Fruit fly (Drosophila melanogaster) whole organism, embryonic: ENCODE data around the gene CG1998.
A peak's percentile ranks its signal among the peaks of the same experiment; 100 is the strongest.

Source experiments
- ATbp ChIP-seq: fragments of 200-800 bp; sonication (Bioruptor generic); optimal IDR thresholded peaks from 2 replicates; lab custom pipeline; 2017; ENCODE audit warnings: missing biosample characterization, mild to moderate bottlenecking, missing genetic modification characterization, missing genetic modification reagents
- Ada2b ChIP-seq: fragments of 200-800 bp; sonication (Bioruptor generic); IDR thresholded peaks from 2 replicates; pipeline ENCODE4 v1.3.6; 2022; ENCODE audit warnings: missing biosample characterization, missing genetic modification characterization
- Awh ChIP-seq: fragments of 200-800 bp; sonication (Bioruptor generic); IDR thresholded peaks from 2 replicates; pipeline ENCODE4, ENCODE4 v1.3.6; 2022; ENCODE audit warnings: missing biosample characterization, missing genetic modification characterization
- Bdp1 ChIP-seq: fragments of 200-800 bp; sonication (Bioruptor generic); optimal IDR thresholded peaks from 3 replicates; lab custom pipeline; 2016; ENCODE audit warnings: missing biosample characterization, missing genetic modification characterization
- CG10654 ChIP-seq: fragments of 200-800 bp; sonication (Bioruptor generic); optimal IDR thresholded peaks from 2 replicates; lab custom pipeline; 2016; ENCODE audit warnings: missing biosample characterization, missing genetic modification characterization
- CG12071 ChIP-seq: fragments of 200-800 bp; sonication (Bioruptor generic); optimal IDR thresholded peaks from 3 replicates; lab custom pipeline; 2018; ENCODE audit warnings: missing biosample characterization, mild to moderate bottlenecking, missing genetic modification characterization
- CG13894 ChIP-seq: fragments of 200-800 bp; sonication (Bioruptor generic); optimal IDR thresholded peaks from 3 replicates; lab custom pipeline; 2018; ENCODE audit warnings: missing biosample characterization, mild to moderate bottlenecking, missing genetic modification characterization, moderate library complexity
- CG15269 ChIP-seq: fragments of 200-800 bp; sonication (Bioruptor generic); optimal IDR thresholded peaks from 2 replicates; lab custom pipeline; 2018; ENCODE audit warnings: missing biosample characterization, mild to moderate bottlenecking, missing genetic modification characterization, moderate library complexity
- CG1529 ChIP-seq: fragments of 200-800 bp; sonication (Bioruptor generic); optimal IDR thresholded peaks from 3 replicates; lab custom pipeline; 2018; ENCODE audit warnings: missing biosample characterization, missing genetic modification characterization
- CG15479 ChIP-seq: fragments of 200-800 bp; sonication (Bioruptor generic); optimal IDR thresholded peaks from 3 replicates; lab custom pipeline; 2019; ENCODE audit warnings: missing biosample characterization, mild to moderate bottlenecking, missing genetic modification characterization, moderate library complexity
- CG15514 ChIP-seq: fragments of 200-800 bp; sonication (Bioruptor generic); optimal IDR thresholded peaks from 3 replicates; lab custom pipeline; 2017; ENCODE audit warnings: missing biosample characterization, missing genetic modification characterization, mild to moderate bottlenecking, moderate library complexity, missing genetic modification reagents
- CG16813 ChIP-seq: fragments of 200-800 bp; sonication (Bioruptor generic); IDR thresholded peaks from 3 replicates; pipeline ENCODE4 v1.3.6; 2022; ENCODE audit warnings: missing biosample characterization, missing genetic modification characterization; ENCODE audit not compliant: partially characterized antibody
- CG17186 ChIP-seq: fragments of 200-800 bp; sonication (Bioruptor generic); optimal IDR thresholded peaks from 3 replicates; lab custom pipeline; 2017; ENCODE audit warnings: missing biosample characterization, missing genetic modification reagents, missing genetic modification characterization
- CG17829 ChIP-seq: fragments of 200-800 bp; optimal IDR thresholded peaks from 2 replicates; lab custom pipeline; 2019; ENCODE audit warnings: missing biosample characterization, mild to moderate bottlenecking, missing genetic modification characterization, moderate library complexity
- CG18599 ChIP-seq: fragments of 200-800 bp; sonication (Bioruptor generic); optimal IDR thresholded peaks from 3 replicates; lab custom pipeline; 2017; ENCODE audit warnings: missing biosample characterization, missing genetic modification characterization, mild to moderate bottlenecking, moderate library complexity, missing genetic modification reagents
- CG2116 ChIP-seq: fragments of 200-800 bp; sonication (Bioruptor generic); optimal IDR thresholded peaks from 3 replicates; lab custom pipeline; 2018; ENCODE audit warnings: missing biosample characterization, mild to moderate bottlenecking, missing genetic modification characterization
- CG31224 ChIP-seq: fragments of 200-800 bp; sonication (Bioruptor generic); IDR thresholded peaks from 2 replicates; pipeline ENCODE4 v1.3.6; 2022; ENCODE audit warnings: missing biosample characterization, missing genetic modification characterization
- CG32772 ChIP-seq: fragments of 200-800 bp; sonication (Bioruptor generic); IDR thresholded peaks from 2 replicates; pipeline ENCODE4 v1.3.6; 2022; ENCODE audit warnings: missing biosample characterization, missing genetic modification characterization
- CG4404 ChIP-seq: fragments of 200-800 bp; sonication (Bioruptor generic); IDR thresholded peaks from 2 replicates; pipeline ENCODE4 v1.3.6; 2022; ENCODE audit warnings: missing biosample characterization, missing genetic modification characterization
- CG6654 ChIP-seq: fragments of 200-800 bp; sonication (Bioruptor generic); optimal IDR thresholded peaks from 2 replicates; lab custom pipeline; 2017; ENCODE audit warnings: missing biosample characterization, mild to moderate bottlenecking, missing genetic modification characterization
- CG6791 ChIP-seq: fragments of 200-800 bp; sonication (Bioruptor generic); IDR thresholded peaks from 3 replicates; pipeline ENCODE4 v1.3.6; 2022; ENCODE audit warnings: missing biosample characterization, missing genetic modification characterization; ENCODE audit not compliant: partially characterized antibody
- CG7357 ChIP-seq: fragments of 200-800 bp; sonication (Bioruptor generic); IDR thresholded peaks from 3 replicates; pipeline ENCODE4 v1.3.6; 2022; ENCODE audit warnings: missing biosample characterization, missing genetic modification characterization
- CG7372 ChIP-seq: fragments of 200-800 bp; sonication (Bioruptor generic); IDR thresholded peaks from 2 replicates; pipeline ENCODE4 v1.3.6; 2022; ENCODE audit warnings: missing biosample characterization, missing genetic modification characterization
- CG9797 ChIP-seq: fragments of 200-800 bp; sonication (Bioruptor generic); optimal IDR thresholded peaks from 3 replicates; lab custom pipeline; 2018; ENCODE audit warnings: missing biosample characterization, mild to moderate bottlenecking, missing genetic modification characterization
- CG9932 ChIP-seq: fragments of 200-800 bp; sonication (Bioruptor generic); IDR thresholded peaks from 2 replicates; pipeline ENCODE4 v1.3.6; 2022; ENCODE audit warnings: missing biosample characterization, missing genetic modification characterization
- Dbx ChIP-seq: fragments of 200-800 bp; sonication (Bioruptor generic); IDR thresholded peaks from 3 replicates; pipeline ENCODE4 v1.3.6; 2022; ENCODE audit warnings: missing biosample characterization, missing genetic modification characterization
- Dfd ChIP-seq, 2 experiments: fragments of >200 bp; optimal IDR thresholded peaks; 2 replicates each; lab custom pipeline; 2017; ENCODE audit warnings: missing biosample characterization in 2 of 2, missing genetic modification characterization in 2 of 2
- ERR ChIP-seq: fragments of 200-800 bp; sonication (Bioruptor generic); optimal IDR thresholded peaks from 2 replicates; lab custom pipeline; 2016; ENCODE audit warnings: missing biosample characterization, missing genetic modification characterization
- Fer1 ChIP-seq: fragments of 200-800 bp; sonication (Bioruptor generic); optimal IDR thresholded peaks from 2 replicates; lab custom pipeline; 2017; ENCODE audit warnings: missing biosample characterization, mild to moderate bottlenecking, missing genetic modification characterization
- Fer2 ChIP-seq: fragments of 200-800 bp; sonication (Bioruptor generic); optimal IDR thresholded peaks from 2 replicates; lab custom pipeline; 2018; ENCODE audit warnings: missing biosample characterization, mild to moderate bottlenecking, missing genetic modification characterization, moderate library complexity
- Fer3 ChIP-seq: fragments of 200-800 bp; sonication (Bioruptor generic); optimal IDR thresholded peaks from 2 replicates; lab custom pipeline; 2018; ENCODE audit warnings: missing biosample characterization, mild to moderate bottlenecking, missing genetic modification characterization, moderate library complexity
- PHDP ChIP-seq: fragments of 200-800 bp; sonication (Bioruptor generic); optimal IDR thresholded peaks from 3 replicates; lab custom pipeline; 2018; ENCODE audit warnings: missing biosample characterization, mild to moderate bottlenecking, missing genetic modification characterization, moderate library complexity
- Taf1 ChIP-seq: fragments of 200-800 bp; sonication (Bioruptor generic); IDR thresholded peaks from 2 replicates; pipeline ENCODE4 v1.3.6; 2022; ENCODE audit warnings: missing biosample characterization, missing genetic modification characterization
- Xrp1 ChIP-seq: fragments of 200-800 bp; sonication (Bioruptor generic); IDR thresholded peaks from 2 replicates; pipeline ENCODE4 v1.3.6; 2022; ENCODE audit warnings: missing biosample characterization, missing genetic modification characterization
- amos ChIP-seq: fragments of 200-800 bp; sonication (Bioruptor generic); IDR thresholded peaks from 2 replicates; pipeline ENCODE4 v1.3.6; 2022; ENCODE audit warnings: missing biosample characterization, missing genetic modification characterization; ENCODE audit not compliant: partially characterized antibody
- cg ChIP-seq: fragments of 200-800 bp; sonication (Bioruptor generic); optimal IDR thresholded peaks from 3 replicates; lab custom pipeline; 2019; ENCODE audit warnings: missing biosample characterization, mild to moderate bottlenecking, missing genetic modification characterization, moderate library complexity
- corto ChIP-seq: fragments of 200-800 bp; sonication (Bioruptor generic); optimal IDR thresholded peaks from 2 replicates; lab custom pipeline; 2016; ENCODE audit warnings: missing biosample characterization, mild to moderate bottlenecking, missing genetic modification characterization, moderate library complexity
- cwo ChIP-seq: fragments of 200-800 bp; sonication (Bioruptor generic); optimal IDR thresholded peaks from 3 replicates; lab custom pipeline; 2017; ENCODE audit warnings: missing biosample characterization, missing genetic modification characterization, mild to moderate bottlenecking, moderate library complexity, missing genetic modification reagents
- dmrt99B ChIP-seq: fragments of 200-800 bp; sonication (Bioruptor generic); optimal IDR thresholded peaks from 2 replicates; lab custom pipeline; 2018; ENCODE audit warnings: missing biosample characterization, mild to moderate bottlenecking, missing genetic modification characterization, moderate library complexity
- dpn ChIP-seq, 2 experiments: fragments of 200-800 bp; sonication (Bioruptor generic); optimal IDR thresholded peaks; 3 replicates each; lab custom pipeline; 2016; ENCODE audit warnings: missing biosample characterization in 2 of 2, missing genetic modification characterization in 2 of 2
- en ChIP-seq: fragments of 200-800 bp; sonication (Bioruptor generic); optimal IDR thresholded peaks from 2 replicates; lab custom pipeline; 2016; ENCODE audit warnings: missing biosample characterization, missing genetic modification characterization
- her ChIP-seq: fragments of 200-800 bp; sonication (Bioruptor generic); optimal IDR thresholded peaks from 2 replicates; lab custom pipeline; 2016; ENCODE audit warnings: missing biosample characterization, missing genetic modification characterization
- jumu ChIP-seq: fragments of 200-800 bp; sonication (Bioruptor generic); optimal IDR thresholded peaks from 3 replicates; lab custom pipeline; 2016; ENCODE audit warnings: missing biosample characterization, missing genetic modification characterization
- pnt ChIP-seq: fragments of 200-800 bp; sonication (Bioruptor generic); optimal IDR thresholded peaks from 3 replicates; lab custom pipeline; 2016; ENCODE audit warnings: missing biosample characterization, missing genetic modification characterization
- rib ChIP-seq: fragments of 200-800 bp; sonication (Bioruptor generic); IDR thresholded peaks from 2 replicates; pipeline ENCODE4 v1.3.6; 2022; ENCODE audit warnings: missing biosample characterization, missing genetic modification characterization
- sd ChIP-seq: fragments of 200-800 bp; sonication (Bioruptor generic); optimal IDR thresholded peaks from 3 replicates; lab custom pipeline; 2018; ENCODE audit warnings: missing biosample characterization, mild to moderate bottlenecking, missing genetic modification characterization, moderate library complexity
- sens ChIP-seq: fragments of 200-800 bp; sonication (Bioruptor generic); peaks from one replicate; lab custom pipeline; 2016; ENCODE audit warnings: missing biosample characterization, missing genetic modification characterization
- tin ChIP-seq: fragments of 200-800 bp; sonication (Bioruptor generic); optimal IDR thresholded peaks from 3 replicates; lab custom pipeline; 2016; ENCODE audit warnings: missing biosample characterization, missing genetic modification characterization
- toy ChIP-seq: fragments of 200-800 bp; sonication (Bioruptor generic); IDR thresholded peaks from 2 replicates; pipeline ENCODE4 v1.3.6; 2022; ENCODE audit warnings: missing biosample characterization, missing genetic modification characterization
- usp ChIP-seq: fragments of >200 bp; optimal IDR thresholded peaks from 2 replicates; lab custom pipeline; 2017; ENCODE audit warnings: missing biosample characterization, missing genetic modification characterization
- wdn ChIP-seq: fragments of 200-800 bp; sonication (Bioruptor generic); IDR thresholded peaks from 2 replicates; pipeline ENCODE4 v1.3.6; 2022; ENCODE audit warnings: missing biosample characterization, missing genetic modification characterization

Gene CG1998

dm6 chrX:13368149-13368548 is 44.7 kb downstream of the CG1998 start, which contains the start of gene dmrt11E (continued):
- TF ChIP-seq dpn (GFP tag; optimal IDR thresholded peaks at IDR 0.05; lab: Kevin White, UChicago) (peak in 1 of 2 experiments; percentile 55), CG4404 (GFP tag; lab: Robert Waterston, UW) (peak; percentile 62), pnt (no peak), Xrp1 (GFP tag; lab: Robert Waterston, UW) (peak; percentile 87), CG7372 (peak; percentile 23; the same call in 1 of the 2 replicates), Dbx (GFP tag; lab: Robert Waterston, UW) (no peak), jumu (no peak), CG16813 (GFP tag; lab: Robert Waterston, UW) (no peak), toy (no peak), usp (GFP tag; lab: Kevin White, UChicago) (no peak), cg (no peak), corto (GFP tag; lab: Kevin White, UChicago) (no peak), CG6791 (GFP tag; lab: Robert Waterston, UW) (no peak), cwo (no peak), CG9797 (no peak), CG32772 (GFP tag; lab: Robert Waterston, UW) (peak; percentile 58; the same call in 1 of the 2 replicates), CG9932 (GFP tag; lab: Robert Waterston, UW) (no peak), CG10654 (GFP tag; lab: Kevin White, UChicago) (peak; percentile 45), wdn (no peak), rib (GFP tag; lab: Robert Waterston, UW) (no peak), dmrt99B (peak; percentile 78), Fer2 (tag; lab: Kevin White, UChicago) (no peak), Fer3 (tag; lab: Kevin White, UChicago) (peak; percentile 36), CG31224 (no peak), Dfd (GFP tag; optimal IDR thresholded peaks at IDR 0.05; lab: Kevin White, UChicago) (no peak), sd (tag; lab: Kevin White, UChicago) (no peak), sens (peak; percentile 79), CG7357 (GFP tag; lab: Robert Waterston, UW) (peak; percentile 41; the same call in 1 of the 3 replicates), Fer1 (GFP tag; lab: Kevin White, UChicago) (no peak), CG2116 (GFP tag; lab: Kevin White, UChicago) (no peak), CG12071 (GFP tag; lab: Kevin White, UChicago) (no peak), PHDP (tag; lab: Kevin White, UChicago) (peak; percentile 65), Bdp1 (GFP tag; lab: Kevin White, UChicago) (no peak), tin (GFP tag; lab: Kevin White, UChicago) (peak; percentile 65), en (GFP tag; lab: Kevin White, UChicago) (no peak), CG15514 (GFP tag; lab: Kevin White, UChicago) (no peak), amos (GFP tag; lab: Robert Waterston, UW) (no peak), ERR (GFP tag; lab: Kevin White, UChicago) (no peak), CG13894 (tag; lab: Kevin White, UChicago) (no peak), Awh (GFP tag; lab: Robert Waterston, UW) (0 out of 2 replicates have a peak, but pooled peaks have one; percentile 48), CG17186 (no peak), CG1529 (GFP tag; lab: Kevin White, UChicago) (peak; percentile 56), Ada2b (GFP tag; lab: Robert Waterston, UW) (peak; percentile 58), CG17829 (tag; lab: Kevin White, UChicago) (peak; percentile 86), CG18599 (GFP tag; lab: Kevin White, UChicago) (peak; percentile 10), CG15479 (GFP tag; lab: Kevin White, UChicago) (no peak), CG6654 (GFP tag; lab: Kevin White, UChicago) (no peak), her (GFP tag; lab: Kevin White, UChicago) (no peak), CG15269 (tag; lab: Kevin White, UChicago) (peak; percentile 55), Taf1 (GFP tag; lab: Robert Waterston, UW) (no peak), ATbp (peak; percentile 53)
